Worm (Caenorhabditis elegans) whole organism, midembryonic: ENCODE results near the gene hda-6.

Experiments used
- T22C8.4 ChIP-seq: fragments of 200-800 bp; sonication (Bioruptor generic); IDR thresholded peaks from 2 replicates; pipeline ENCODE4 v1.3.6; 2022; ENCODE audit warnings: missing genetic modification characterization, missing compliant biosample characterization
- cog-1 ChIP-seq: sonication (generic microtip); optimal IDR thresholded peaks from 2 replicates; lab custom pipeline; 2016; ENCODE audit warnings: missing genetic modification characterization, missing compliant biosample characterization
- flt-1 ChIP-seq: fragments of 200-800 bp; sonication (Bioruptor generic); IDR thresholded peaks from 2 replicates; pipeline ENCODE4 v1.3.6; 2022; ENCODE audit warnings: missing genetic modification characterization, missing compliant biosample characterization
- klf-2 ChIP-seq: fragments of 200-800 bp; sonication (Bioruptor generic); conservative IDR thresholded peaks from 2 replicates; pipeline ENCODE4 v1.3.6; 2022; ENCODE audit warnings: missing genetic modification reagents, missing genetic modification characterization, missing compliant biosample characterization
- med-1 ChIP-seq: sonication (generic microtip); optimal IDR thresholded peaks from 2 replicates; lab custom pipeline; 2017; ENCODE audit warnings: missing genetic modification characterization, mild to moderate bottlenecking, missing compliant biosample characterization, antibody characterized with exemption, missing genetic modification reagents; ENCODE audit not compliant: insufficient read depth
- ref-1 ChIP-seq: fragments of 200-800 bp; sonication (Bioruptor generic); conservative IDR thresholded peaks from 2 replicates; pipeline ENCODE4 v1.3.6; 2022; ENCODE audit warnings: missing genetic modification reagents, missing genetic modification characterization, missing compliant biosample characterization
- tab-1 ChIP-seq: fragments of 200-800 bp; sonication (Bioruptor generic); IDR thresholded peaks from 2 replicates; pipeline ENCODE4 v1.3.6; 2022; ENCODE audit warnings: missing genetic modification characterization, missing compliant biosample characterization
- ztf-23 ChIP-seq: fragments of 200-800 bp; sonication (Bioruptor generic); IDR thresholded peaks from 2 replicates; pipeline ENCODE4 v1.3.6; 2022; ENCODE audit warnings: missing genetic modification reagents, missing genetic modification characterization, missing compliant biosample characterization
- ztf-29 ChIP-seq: fragments of 200-800 bp; sonication (Bioruptor generic); IDR thresholded peaks from 2 replicates; pipeline ENCODE4 v1.3.6; 2022; ENCODE audit warnings: missing genetic modification reagents, missing genetic modification characterization, missing compliant biosample characterization

Gene hda-6

DNA sequence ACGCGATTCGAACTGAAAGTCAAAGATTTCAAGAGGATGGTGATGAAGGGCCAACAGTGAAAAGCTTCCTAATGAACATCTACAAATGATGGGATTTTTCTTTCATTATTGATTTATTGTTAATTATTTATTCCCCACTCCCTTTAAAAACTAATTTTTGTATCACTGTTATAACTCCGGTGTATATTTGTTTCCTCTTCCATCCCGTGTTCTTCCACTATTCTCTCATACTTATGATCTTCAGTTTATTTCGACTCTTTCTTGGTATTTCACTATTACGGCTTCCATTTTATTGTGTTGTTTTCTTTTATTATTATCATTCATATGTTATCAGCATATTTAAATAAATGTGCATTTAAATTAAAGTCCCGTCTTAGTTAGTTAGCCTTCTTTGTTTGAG lies 10.2 kb upstream of the hda-6 start:
- no peak for TF ChIP-seq ref-1 (GFP tag; lab: Robert Waterston, UW)
- no peak for TF ChIP-seq T22C8.4 (GFP tag; lab: Robert Waterston, UW)
- no peak for TF ChIP-seq ztf-29
- no peak for TF ChIP-seq klf-2
- no peak for TF ChIP-seq med-1 (GFP tag; lab: Kevin White, UChicago)
- TF ChIP-seq tab-1 (GFP tag; lab: Robert Waterston, UW): no peak
- TF ChIP-seq ztf-23 (GFP tag; lab: Robert Waterston, UW): no peak
- no peak for TF ChIP-seq cog-1 (tag; lab: Kevin White, UChicago)
- no peak for TF ChIP-seq flt-1 (GFP tag; lab: Robert Waterston, UW)

DNA sequence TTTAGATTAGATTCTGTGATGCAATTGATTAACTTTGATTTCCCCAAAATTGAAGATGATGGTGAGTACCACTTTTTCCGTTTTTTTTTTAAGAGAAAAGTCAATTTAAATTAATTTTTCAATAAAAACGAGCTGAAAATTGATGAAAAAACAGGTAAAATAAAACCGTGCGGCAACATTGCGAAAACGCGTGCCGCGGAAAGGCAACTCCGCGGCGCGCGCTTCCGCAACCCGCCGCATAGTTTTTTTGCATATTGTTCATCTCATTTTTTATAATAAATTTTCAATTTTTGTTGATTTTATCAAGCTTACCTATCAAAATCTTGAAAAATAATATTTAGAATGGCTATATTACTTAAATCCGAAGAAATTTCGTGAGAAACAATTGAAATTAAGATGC lies 6.8 kb upstream of the hda-6 start:
- TF ChIP-seq ztf-29 (0 out of 2 replicates have a peak, but pooled peaks have one; percentile 29), ztf-23 (GFP tag; lab: Robert Waterston, UW) (0 out of 2 replicates have a peak, but pooled peaks have one; percentile 25), med-1 (GFP tag; lab: Kevin White, UChicago) (peak; percentile 34), T22C8.4 (GFP tag; lab: Robert Waterston, UW) (peak; percentile 57; the same call in 1 of the 2 replicates), ref-1 (GFP tag; lab: Robert Waterston, UW) (0 out of 2 replicates have a peak, but pooled peaks have one; percentile 19), flt-1 (GFP tag; lab: Robert Waterston, UW) (peak; percentile 85), klf-2 (no peak), tab-1 (GFP tag; lab: Robert Waterston, UW) (peak; percentile 39; the same call in 1 of the 2 replicates), cog-1 (tag; lab: Kevin White, UChicago) (peak; percentile 26)

DNA sequence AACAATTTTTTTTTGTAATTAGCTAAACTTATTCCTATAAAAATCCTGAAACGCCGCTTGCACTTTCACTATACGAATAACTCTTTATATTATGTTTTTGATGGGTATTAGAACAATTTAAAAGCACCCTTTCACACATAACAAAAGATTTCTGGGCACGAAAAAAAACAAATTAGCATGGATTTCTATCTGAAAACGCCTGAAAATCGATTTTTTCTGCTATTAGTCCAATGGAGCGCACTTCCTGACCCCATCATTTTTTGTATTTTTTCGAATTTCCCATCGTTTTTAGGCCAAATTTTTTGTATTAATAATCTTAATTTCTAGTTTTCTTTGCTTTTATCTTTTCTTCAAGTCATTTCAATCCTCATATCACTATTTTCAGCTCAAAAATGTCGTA lies 5.3 kb upstream of the hda-6 start, which contains the start of gene F41H10.3:
Gene F41H10.3 (plus strand): TSS at position 388 of the 400 bp plus-strand sequence.
- TF ChIP-seq flt-1 (GFP tag; lab: Robert Waterston, UW) (no peak), tab-1 (GFP tag; lab: Robert Waterston, UW) (no peak), med-1 (GFP tag; lab: Kevin White, UChicago) (no peak)

DNA sequence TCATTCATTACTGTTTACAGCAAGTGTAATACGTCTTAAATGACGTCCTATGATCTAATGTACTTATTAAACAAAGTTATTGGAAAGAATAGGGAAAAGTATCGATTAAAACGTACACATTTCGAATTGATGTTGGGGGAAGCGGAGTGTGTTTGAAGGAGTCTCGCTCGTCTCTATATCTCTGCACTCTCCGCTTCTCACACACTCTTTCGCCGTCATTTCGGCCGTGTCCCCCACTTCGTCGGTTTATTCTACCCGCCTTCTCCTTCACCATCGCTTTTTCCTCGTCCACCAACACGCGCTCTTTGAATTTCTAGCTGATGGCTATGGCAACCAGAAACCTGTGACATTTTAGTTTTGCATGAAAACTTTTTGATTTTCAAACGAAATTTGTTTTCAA lies 4.8 kb upstream of the hda-6 start:
- TF ChIP-seq ztf-29: no peak
- TF ChIP-seq T22C8.4 (GFP tag; lab: Robert Waterston, UW): peak; percentile 68

DNA sequence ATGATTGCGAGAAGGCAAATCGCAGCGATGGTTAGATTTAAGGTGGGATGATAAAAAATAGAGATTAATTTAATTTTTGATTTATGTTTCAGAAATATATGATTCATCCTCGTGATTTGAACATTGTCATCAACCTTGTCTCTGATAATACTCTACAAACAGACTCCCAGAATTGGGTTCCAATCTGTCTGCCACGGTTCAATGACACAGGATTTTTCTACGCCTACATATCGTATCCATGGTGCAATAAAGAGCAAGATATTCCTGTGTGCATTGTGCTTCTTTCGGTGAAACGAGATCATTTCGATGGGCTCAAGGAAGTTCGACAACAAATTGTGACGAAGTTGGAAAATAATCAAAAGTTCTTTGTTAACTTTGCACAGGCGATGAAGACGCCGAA lies 3.8 kb upstream of the hda-6 start:
- no peak for TF ChIP-seq tab-1 (GFP tag; lab: Robert Waterston, UW)
- TF ChIP-seq ztf-29: no peak
- TF ChIP-seq ztf-23 (GFP tag; lab: Robert Waterston, UW): no peak
- no peak for TF ChIP-seq klf-2
- no peak for TF ChIP-seq med-1 (GFP tag; lab: Kevin White, UChicago)
- TF ChIP-seq cog-1 (tag; lab: Kevin White, UChicago): no peak

DNA sequence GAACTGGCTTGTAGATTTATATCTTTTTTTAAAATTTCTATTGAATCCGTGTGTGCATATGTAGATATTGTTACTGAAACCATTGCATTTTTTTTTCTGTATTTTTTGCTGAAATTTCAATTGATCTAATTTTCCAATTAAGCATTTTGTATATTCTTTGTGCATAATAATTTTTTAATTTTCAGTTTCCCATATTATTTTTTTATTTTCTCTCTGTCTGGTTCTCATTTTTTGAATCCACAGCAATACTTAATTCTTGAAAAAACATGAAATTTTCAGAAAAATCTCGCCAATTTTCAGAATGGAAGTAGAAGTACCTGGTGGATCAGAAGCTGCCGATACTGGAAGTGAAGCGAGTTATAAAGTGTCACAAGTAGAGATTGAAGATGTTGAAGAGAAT lies 2.5 kb upstream of the hda-6 start, which contains the start of gene sand-1:
Gene sand-1 (plus strand): TSS at position 301 of the 400 bp plus-strand sequence.
- TF ChIP-seq ztf-23 (GFP tag; lab: Robert Waterston, UW) (no peak), T22C8.4 (GFP tag; lab: Robert Waterston, UW) (no peak), cog-1 (tag; lab: Kevin White, UChicago) (no peak), med-1 (GFP tag; lab: Kevin White, UChicago) (no peak), ztf-29 (no peak), ref-1 (GFP tag; lab: Robert Waterston, UW) (no peak), tab-1 (GFP tag; lab: Robert Waterston, UW) (no peak), klf-2 (no peak)

DNA sequence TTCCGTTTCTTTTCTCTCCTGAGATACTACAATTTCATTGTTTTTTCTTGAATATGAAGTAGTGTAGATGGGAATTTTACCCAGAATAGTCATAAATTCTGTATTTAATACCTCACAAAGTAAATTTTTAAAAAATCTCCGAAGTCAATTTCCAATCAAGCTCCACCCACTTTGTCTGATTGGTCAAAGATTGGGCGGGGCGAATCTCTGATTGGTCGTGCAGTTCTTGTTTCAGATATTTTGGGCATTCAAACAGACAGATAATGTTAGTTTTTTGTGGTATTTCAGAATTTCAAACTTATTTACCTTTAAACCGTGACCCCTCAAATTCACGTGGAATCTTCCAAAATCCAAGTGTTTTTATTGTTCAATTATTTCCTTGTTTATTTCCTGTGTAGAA lies 3.6 kb downstream of the hda-6 start, which contains the start of gene F41H10.5:
Gene F41H10.5 (plus strand): TSS at position 375 of the 400 bp plus-strand sequence.
- TF ChIP-seq T22C8.4 (GFP tag; lab: Robert Waterston, UW): no peak

DNA sequence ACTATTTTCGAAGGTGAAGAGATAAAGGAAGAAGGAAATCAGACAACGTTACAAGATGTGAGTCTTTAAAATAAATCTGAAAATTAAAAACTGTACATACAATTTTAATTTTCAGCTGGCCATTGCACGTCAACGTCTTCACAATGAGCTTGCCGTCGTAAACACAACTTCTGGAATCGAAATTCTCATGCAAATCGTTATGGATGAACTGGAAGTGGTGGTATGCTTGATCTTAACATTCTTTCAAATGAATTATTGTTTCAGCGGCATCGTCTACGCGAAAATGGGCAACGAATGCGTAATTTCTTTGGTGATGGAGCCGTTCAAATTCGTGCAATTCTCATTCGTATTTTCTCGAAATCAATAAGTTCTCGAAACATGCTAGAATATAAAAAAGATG lies 9.5 kb downstream of the hda-6 start:
- TF ChIP-seq cog-1 (tag; lab: Kevin White, UChicago): no peak
- no peak for TF ChIP-seq flt-1 (GFP tag; lab: Robert Waterston, UW)
- no peak for TF ChIP-seq ref-1 (GFP tag; lab: Robert Waterston, UW)
- no peak for TF ChIP-seq klf-2
- no peak for TF ChIP-seq tab-1 (GFP tag; lab: Robert Waterston, UW)
- no peak for TF ChIP-seq ztf-29
- no peak for TF ChIP-seq ztf-23 (GFP tag; lab: Robert Waterston, UW)
- TF ChIP-seq med-1 (GFP tag; lab: Kevin White, UChicago): no peak
- TF ChIP-seq T22C8.4 (GFP tag; lab: Robert Waterston, UW): no peak

DNA sequence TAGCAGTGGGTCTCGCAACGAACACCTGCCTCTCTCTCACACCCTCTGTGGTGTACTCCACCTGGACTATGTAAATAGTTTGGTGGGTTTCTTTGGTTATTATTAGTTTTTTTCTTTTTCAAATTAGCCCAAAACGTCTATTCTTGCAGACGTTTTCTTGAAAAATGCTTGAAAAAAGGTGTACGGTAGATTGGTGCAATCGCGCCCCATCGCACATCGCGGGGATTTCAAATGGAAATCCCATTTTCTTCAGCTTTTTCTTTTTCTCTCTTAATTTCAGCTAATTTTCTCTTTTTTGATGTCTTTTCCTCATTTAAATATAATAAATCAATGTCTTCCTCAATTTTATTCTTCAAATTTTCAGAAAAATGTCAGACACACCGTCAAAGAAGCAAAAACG lies 10.0 kb downstream of the hda-6 start, which contains the start of gene Y4C6B.1:
Gene Y4C6B.1 (plus strand): TSS at position 365 of the 400 bp plus-strand sequence.
- TF ChIP-seq ztf-23 (GFP tag; lab: Robert Waterston, UW): no peak

DNA sequence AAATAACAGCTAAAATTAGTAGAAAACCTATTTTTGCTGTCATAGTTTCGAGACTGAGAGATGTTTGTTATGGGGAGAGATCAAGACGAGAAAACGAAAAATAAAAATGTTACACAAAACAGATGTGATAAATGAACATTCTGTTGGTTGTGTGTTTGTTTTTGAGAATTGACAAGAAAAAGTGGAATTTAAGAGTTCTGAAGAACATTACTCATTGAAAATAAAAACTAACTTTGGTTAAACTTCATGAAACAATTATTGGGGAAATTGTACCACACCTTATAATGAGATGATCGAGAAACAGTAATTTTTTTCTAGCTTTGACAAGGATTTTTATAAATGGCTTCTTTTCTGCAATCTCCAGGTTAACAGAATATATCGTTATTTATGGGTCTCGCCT lies 10.7 kb downstream of the hda-6 start, which contains the start of gene Y4C6B.7:
Gene Y4C6B.7 (minus strand): TSS at position 101 of the 400 bp plus-strand sequence.
- TF ChIP-seq klf-2: no peak
- no peak for TF ChIP-seq tab-1 (GFP tag; lab: Robert Waterston, UW)
- TF ChIP-seq ztf-29: no peak
- TF ChIP-seq cog-1 (tag; lab: Kevin White, UChicago): no peak
- no peak for TF ChIP-seq T22C8.4 (GFP tag; lab: Robert Waterston, UW)
- no peak for TF ChIP-seq ref-1 (GFP tag; lab: Robert Waterston, UW)
